Worm (Caenorhabditis elegans): ENCODE data around the gene Y67D8B.2.

Gene Y67D8B.2

ce11 chrIV:3168656-3169216 is 22.6 kb downstream of the Y67D8B.2 start:
- TF ChIP-seq unc-62 (GFP tag; optimal IDR thresholded peaks at IDR 0.05), result no peak

ce11 chrIV:3166896-3167295 is 24.5 kb downstream of the Y67D8B.2 start:
- TF ChIP-seq unc-62 (GFP tag; optimal IDR thresholded peaks at IDR 0.05), result no peak

ce11 chrIV:3165365-3165764 is 26.0 kb downstream of the Y67D8B.2 start:
- no peak for TF ChIP-seq unc-62 (GFP tag; optimal IDR thresholded peaks at IDR 0.05)

- TF ChIP-seq unc-62 (GFP tag; optimal IDR thresholded peaks at IDR 0.05), result no peak
Measured at ce11 chrIV:3163562-3163961, 27.8 kb downstream of the Y67D8B.2 start.

- TF ChIP-seq unc-62 (GFP tag; optimal IDR thresholded peaks at IDR 0.05), result no peak
Measured at ce11 chrIV:3160785-3161184, 30.6 kb downstream of the Y67D8B.2 start.

- TF ChIP-seq unc-62 (GFP tag; optimal IDR thresholded peaks at IDR 0.05), result no peak
Measured at ce11 chrIV:3158175-3158574, 33.2 kb downstream of the Y67D8B.2 start.

- TF ChIP-seq unc-62 (GFP tag; optimal IDR thresholded peaks at IDR 0.05), result no peak
Measured at ce11 chrIV:3151061-3151460, 40.3 kb downstream of the Y67D8B.2 start, which contains the start of gene T23E1.1. TSS of gene T23E1.1 (plus strand) at chrIV:3151361.

- TF ChIP-seq unc-62 (GFP tag; optimal IDR thresholded peaks at IDR 0.05), result no peak
Measured at ce11 chrIV:3145587-3145986, 45.8 kb downstream of the Y67D8B.2 start, which contains the start of gene T23E1.3. TSS of gene T23E1.3 (plus strand) at chrIV:3145887.

ce11 chrIV:3136493-3136892 is 54.9 kb downstream of the Y67D8B.2 start:
- TF ChIP-seq unc-62 (GFP tag; optimal IDR thresholded peaks at IDR 0.05), result no peak

Measured in whole organism, dauer.